Worm (Caenorhabditis elegans): Measurements from ENCODE around the gene K06G5.3.

Gene K06G5.3

DNA sequence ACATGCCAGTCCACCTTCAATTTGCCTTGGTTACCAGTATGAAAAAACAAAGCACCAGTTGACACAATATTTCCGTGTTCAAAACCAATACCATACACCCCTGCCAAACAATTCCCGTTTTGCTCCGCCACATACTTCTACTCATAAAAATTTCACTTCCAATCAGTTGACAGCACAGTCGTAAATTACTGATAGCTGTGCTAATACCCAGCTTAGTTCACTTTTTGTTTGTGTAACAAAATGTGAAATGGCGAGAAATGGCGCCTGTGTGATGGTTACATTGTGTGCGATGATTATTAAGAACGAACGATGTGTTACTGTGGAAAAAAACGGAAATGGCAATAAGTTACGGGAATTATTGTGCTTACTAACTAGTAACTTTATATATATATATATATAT lies 16.7 kb downstream of the K06G5.3 start:
- TF ChIP-seq R02D3.7 (tag; optimal IDR thresholded peaks at IDR 0.05) (no peak), lin-39 (tag; optimal IDR thresholded peaks at IDR 0.05) (no peak), nhr-76 (tag; optimal IDR thresholded peaks at IDR 0.05) (no peak), daf-16 (GFP tag; optimal IDR thresholded peaks at IDR 0.05) (no peak), daf-16 (tag; optimal IDR thresholded peaks at IDR 0.05) (peak; percentile 69), pqm-1 (tag; optimal IDR thresholded peaks at IDR 0.05) (peak; percentile 64), lin-15B (tag; optimal IDR thresholded peaks at IDR 0.05) (no peak), lir-3 (tag; optimal IDR thresholded peaks at IDR 0.05) (no peak), Y5F2A.4 (GFP tag; optimal IDR thresholded peaks at IDR 0.05) (no peak), hlh-11 (tag; optimal IDR thresholded peaks at IDR 0.05) (peak; percentile 42), ztf-11 (tag; optimal IDR thresholded peaks at IDR 0.05) (no peak), aha-1 (tag) (no peak), madf-9 (GFP tag; conservative IDR thresholded peaks at IDR 0.05) (no peak), daf-12 (tag; optimal IDR thresholded peaks at IDR 0.05) (no peak), tag-97 (GFP tag; IDR thresholded peaks at IDR 0.05) (no peak), dve-1 (tag; optimal IDR thresholded peaks at IDR 0.05; ENCODE audit: insufficient read depth) (peak; percentile 36), nhr-77 (tag; optimal IDR thresholded peaks at IDR 0.05) (no peak), lin-1 (GFP tag; IDR thresholded peaks at IDR 0.05) (peak; percentile 41; the same call in 1 of the 2 replicates), ZK337.2 (GFP tag; IDR thresholded peaks at IDR 0.05) (no peak), spr-1 (tag; optimal IDR thresholded peaks at IDR 0.05) (no peak), tra-1 (GFP tag; IDR thresholded peaks at IDR 0.05) (no peak), nhr-11 (tag; optimal IDR thresholded peaks at IDR 0.05) (no peak), zip-11 (GFP tag; IDR thresholded peaks at IDR 0.05) (no peak), snpc-1.2 (GFP tag; IDR thresholded peaks at IDR 0.05) (no peak), dmd-8 (GFP tag; IDR thresholded peaks at IDR 0.05) (no peak), unc-130 (GFP tag; optimal IDR thresholded peaks at IDR 0.05) (no peak), egl-27 (tag; optimal IDR thresholded peaks at IDR 0.05) (no peak), Y105C5A.15 (GFP tag; IDR thresholded peaks at IDR 0.05) (no peak), lin-29 (GFP tag; IDR thresholded peaks at IDR 0.05) (no peak), dmd-6 (GFP tag; IDR thresholded peaks at IDR 0.05) (peak; percentile 48; the same call in 1 of the 2 replicates), dpl-1 (GFP tag; optimal IDR thresholded peaks at IDR 0.05) (no peak), php-3 (GFP tag; IDR thresholded peaks at IDR 0.05) (no peak), daf-19 (GFP tag; conservative IDR thresholded peaks at IDR 0.05) (no peak), nhr-48 (tag; optimal IDR thresholded peaks at IDR 0.05) (no peak), mxl-2 (GFP tag; conservative IDR thresholded peaks at IDR 0.05) (no peak), lin-13 (GFP tag; optimal IDR thresholded peaks at IDR 0.05) (no peak), ama-1 (optimal IDR thresholded peaks at IDR 0.05) (no peak), attf-4 (tag; optimal IDR thresholded peaks at IDR 0.05) (no peak), F44E2.7 (GFP tag; IDR thresholded peaks at IDR 0.05) (no peak), ces-1 (GFP tag; optimal IDR thresholded peaks at IDR 0.05) (no peak), unc-39 (tag; optimal IDR thresholded peaks at IDR 0.05) (no peak), D1046.2 (GFP tag; IDR thresholded peaks at IDR 0.05) (no peak), nhr-28 (tag; optimal IDR thresholded peaks at IDR 0.05) (peak; percentile 53), F10B5.3 (tag; optimal IDR thresholded peaks at IDR 0.05) (no peak)

DNA sequence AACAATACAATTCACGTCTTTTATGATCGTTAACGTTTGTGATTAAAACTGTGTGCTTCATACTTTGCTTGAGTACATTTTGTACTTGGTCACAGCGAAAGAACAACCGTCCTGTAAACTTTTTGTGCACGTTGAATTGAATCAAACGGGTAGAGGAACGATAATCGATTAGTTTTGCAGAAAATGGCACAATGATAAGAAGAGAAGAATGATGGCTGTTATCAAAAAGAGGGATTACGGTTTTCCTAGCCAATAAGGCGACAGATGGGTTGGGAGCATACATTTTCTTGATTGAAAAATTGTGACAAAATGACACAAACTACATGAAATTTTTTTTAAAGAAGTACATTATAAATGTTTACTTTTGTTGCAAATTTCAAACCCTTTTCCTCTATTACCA lies 28.8 kb downstream of the K06G5.3 start:
- TF ChIP-seq hlh-30 (tag; optimal IDR thresholded peaks at IDR 0.05; ENCODE audit: insufficient read depth) (no peak), ceh-28 (tag; optimal IDR thresholded peaks at IDR 0.05) (no peak), nhr-28 (tag; optimal IDR thresholded peaks at IDR 0.05) (peak; percentile 47), daf-16 (GFP tag; optimal IDR thresholded peaks at IDR 0.05) (no peak), daf-16 (tag; optimal IDR thresholded peaks at IDR 0.05) (peak; percentile 14), unc-62 (GFP tag; optimal IDR thresholded peaks at IDR 0.05 in 1 of 2) (peak in 1 of 2 experiments; percentile 96), unc-62 (tag; optimal IDR thresholded peaks at IDR 0.05) (no peak), pqm-1 (tag; optimal IDR thresholded peaks at IDR 0.05) (peak; percentile 77), dmd-6 (GFP tag; IDR thresholded peaks at IDR 0.05) (peak; percentile 44; the same call in 1 of the 2 replicates)

Measured in whole organism, L4 larva.